Worm (Caenorhabditis elegans): ENCODE data around the gene Y82E9BR.5.

DNA sequence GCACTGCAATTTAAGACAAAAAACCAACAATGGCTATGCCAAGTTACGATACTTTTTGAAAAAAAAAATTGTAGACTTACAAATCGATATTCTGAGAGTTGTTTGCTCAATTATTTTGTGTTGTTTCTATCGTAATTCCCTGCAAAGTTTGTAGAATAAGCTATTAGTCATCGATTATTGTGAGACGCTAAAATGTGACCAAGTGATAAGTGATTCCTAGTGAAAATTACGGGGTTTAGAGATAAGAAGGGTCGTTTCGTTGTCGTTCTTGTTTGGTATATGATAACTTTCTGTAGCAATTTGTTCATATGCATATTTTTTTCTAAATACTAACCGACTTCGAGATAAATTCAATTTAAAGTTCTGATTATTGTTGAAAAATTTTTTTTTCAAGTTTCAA, 14.0 kb downstream of the Y82E9BR.5 start:
- TF ChIP-seq aly-2 (tag; optimal IDR thresholded peaks at IDR 0.05), result no peak
- no peak for TF ChIP-seq nhr-77 (tag; optimal IDR thresholded peaks at IDR 0.05)
